Fruit fly (Drosophila melanogaster) whole organism: ENCODE measurements around the gene CG42258.

Experiments
- CG8478 ChIP-seq: fragments of >200 bp; optimal IDR thresholded peaks from 2 replicates; lab custom pipeline; 2018; ENCODE audit warnings: inconsistent platforms
- Dll ChIP-seq: fragments of >200 bp; optimal IDR thresholded peaks from 2 replicates; lab custom pipeline; 2017
- EcR ChIP-seq, 2 experiments: fragments of >200 bp; optimal IDR thresholded peaks; 2 replicates each; lab custom pipeline; 2017; ENCODE audit warnings: missing biosample characterization in 2 of 2, missing genetic modification characterization in 2 of 2, missing genetic modification reagents in 2 of 2
- pan ChIP-seq: fragments of >200 bp; optimal IDR thresholded peaks from 2 replicates; lab custom pipeline; 2017
- psq ChIP-seq: fragments of >200 bp; optimal IDR thresholded peaks from 2 replicates; lab custom pipeline; 2017
- usp ChIP-seq: fragments of >200 bp; optimal IDR thresholded peaks from 2 replicates; lab custom pipeline; 2017; ENCODE audit warnings: missing biosample characterization, missing genetic modification characterization, mixed read lengths

Gene CG42258

DNA sequence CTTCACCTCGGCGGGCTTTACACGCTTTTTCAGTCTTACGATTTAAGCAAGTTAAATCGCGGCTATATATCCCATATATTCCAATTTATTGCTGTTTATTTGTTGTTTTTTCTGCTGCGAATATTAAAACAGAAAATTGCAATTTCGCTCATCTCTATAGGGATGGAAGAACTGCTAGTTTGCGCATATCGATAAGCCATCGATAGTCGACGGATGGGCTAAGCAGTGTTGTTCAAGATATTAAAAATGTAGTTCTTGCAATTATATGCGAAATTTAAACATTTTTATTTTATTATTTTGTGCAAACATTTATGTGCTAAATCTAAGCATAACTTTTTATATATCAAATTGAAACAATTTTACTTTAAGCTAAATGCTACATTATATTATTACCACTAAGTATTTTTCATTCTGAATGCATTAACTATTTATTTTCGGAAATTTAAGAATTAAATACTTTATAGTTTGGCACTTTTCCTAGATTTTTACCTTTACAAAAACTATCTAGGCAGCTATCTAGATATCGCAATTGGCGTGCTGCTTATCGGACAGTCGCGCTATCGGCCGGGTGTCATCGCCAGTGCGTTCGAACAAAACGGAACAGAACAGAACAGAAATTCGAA, at the start of gene CG42258, which contains the start of gene Rab40:
TSS of gene CG42258 (plus strand) at position 593 of the 623 bp plus-strand sequence.
TSS of gene Rab40 (minus strand) at position 177 of the 623 bp plus-strand sequence.
- TF ChIP-seq CG8478 (lab: Kevin White, UChicago) (no peak), psq (no peak), EcR (GFP tag; optimal IDR thresholded peaks at IDR 0.05; lab: Kevin White, UChicago) (no peak), pan (lab: Kevin White, UChicago) (no peak), Dll (lab: Kevin White, UChicago) (no peak), usp (GFP tag; lab: Kevin White, UChicago) (no peak)

- no peak for TF ChIP-seq psq
- TF ChIP-seq Dll (lab: Kevin White, UChicago): no peak
- TF ChIP-seq CG8478 (lab: Kevin White, UChicago): no peak
- TF ChIP-seq usp (GFP tag; lab: Kevin White, UChicago): no peak
- TF ChIP-seq pan (lab: Kevin White, UChicago): no peak
- no peak for TF ChIP-seq EcR (GFP tag; optimal IDR thresholded peaks at IDR 0.05; lab: Kevin White, UChicago)
These were observed 31.9 kb upstream of the CG42258 start for dm6 chrX:12431466-12431865.

- TF ChIP-seq EcR (GFP tag; optimal IDR thresholded peaks at IDR 0.05; lab: Kevin White, UChicago) (no peak), usp (GFP tag; lab: Kevin White, UChicago) (no peak), CG8478 (lab: Kevin White, UChicago) (no peak), Dll (lab: Kevin White, UChicago) (no peak), pan (lab: Kevin White, UChicago) (no peak), psq (no peak)
These were observed 31.4 kb upstream of the CG42258 start, which contains the start of gene Pkcdelta for dm6 chrX:12431924-12432323. Gene Pkcdelta (plus strand): TSS chrX:12432224.

- TF ChIP-seq usp (GFP tag; lab: Kevin White, UChicago): no peak
- TF ChIP-seq EcR (GFP tag; optimal IDR thresholded peaks at IDR 0.05; lab: Kevin White, UChicago): no peak
- TF ChIP-seq CG8478 (lab: Kevin White, UChicago): no peak
- TF ChIP-seq psq: no peak
- no peak for TF ChIP-seq pan (lab: Kevin White, UChicago)
- TF ChIP-seq Dll (lab: Kevin White, UChicago): no peak
These were observed 28.7 kb upstream of the CG42258 start for dm6 chrX:12434604-12435003.

DNA sequence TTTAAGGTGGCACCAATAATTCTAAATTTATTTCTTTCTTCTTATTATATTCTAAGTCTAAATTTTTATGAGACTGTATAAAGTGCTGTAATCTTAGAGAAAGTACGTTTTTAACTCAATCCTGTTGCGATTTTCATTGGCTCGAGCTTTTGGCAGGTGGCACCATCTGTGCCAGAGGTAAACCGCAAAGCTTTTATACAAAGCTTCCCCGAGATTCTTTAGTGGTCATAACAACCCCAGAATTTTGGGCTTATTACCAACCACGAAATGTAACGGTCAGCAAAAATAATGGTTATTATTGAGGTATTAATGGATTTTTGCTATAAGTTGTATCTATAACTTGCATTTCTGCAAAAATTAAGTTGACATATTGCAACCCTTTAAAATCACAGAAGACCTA, 26.2 kb upstream of the CG42258 start:
- TF ChIP-seq EcR (GFP tag; optimal IDR thresholded peaks at IDR 0.05; lab: Kevin White, UChicago) (no peak), psq (no peak), pan (lab: Kevin White, UChicago) (no peak), Dll (lab: Kevin White, UChicago) (no peak), CG8478 (lab: Kevin White, UChicago) (no peak), usp (GFP tag; lab: Kevin White, UChicago) (no peak)

DNA sequence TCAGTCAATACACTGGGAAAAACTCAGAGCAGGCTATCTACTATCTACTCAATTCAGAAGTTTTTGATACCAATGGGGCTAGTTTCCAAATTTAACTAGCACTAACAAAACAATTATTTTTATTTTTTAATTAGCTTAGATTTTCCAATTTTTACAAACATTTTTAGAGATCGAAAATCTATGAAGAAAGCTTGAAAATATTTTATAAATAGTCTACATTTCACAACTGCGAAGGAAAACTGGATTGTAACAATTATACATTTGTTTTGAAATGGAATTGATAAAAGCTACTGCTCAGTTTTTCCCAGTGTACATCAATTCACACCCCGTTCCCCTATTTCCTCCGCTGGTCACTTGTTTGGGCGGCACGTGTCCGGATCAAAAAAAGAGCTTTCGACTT, 15.5 kb upstream of the CG42258 start:
- TF ChIP-seq EcR (GFP tag; optimal IDR thresholded peaks at IDR 0.05; lab: Kevin White, UChicago) (no peak), usp (GFP tag; lab: Kevin White, UChicago) (no peak), Dll (lab: Kevin White, UChicago) (no peak), pan (lab: Kevin White, UChicago) (no peak), CG8478 (lab: Kevin White, UChicago) (no peak), psq (no peak)

DNA sequence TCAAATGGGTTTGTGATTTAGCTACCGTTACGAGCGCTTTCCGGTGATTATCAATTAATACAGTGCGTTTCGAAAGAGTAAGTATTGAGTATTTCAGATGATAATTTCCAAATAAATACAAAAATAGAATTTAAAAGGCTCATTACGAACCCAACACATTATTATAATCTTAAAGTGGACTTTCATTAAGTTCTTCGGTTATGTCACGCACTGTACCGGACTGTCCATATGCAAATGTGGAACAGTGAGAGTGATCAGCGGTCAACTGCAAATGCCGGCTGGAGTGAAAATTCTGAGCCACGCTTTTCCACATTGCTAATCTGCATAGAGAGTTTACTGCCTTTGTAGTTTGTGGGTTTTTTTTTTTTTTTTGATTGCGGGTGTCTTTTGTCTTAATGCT, 9.6 kb upstream of the CG42258 start:
- TF ChIP-seq psq (no peak), EcR (GFP tag; optimal IDR thresholded peaks at IDR 0.05; lab: Kevin White, UChicago) (no peak), CG8478 (lab: Kevin White, UChicago) (no peak), pan (lab: Kevin White, UChicago) (no peak)

DNA sequence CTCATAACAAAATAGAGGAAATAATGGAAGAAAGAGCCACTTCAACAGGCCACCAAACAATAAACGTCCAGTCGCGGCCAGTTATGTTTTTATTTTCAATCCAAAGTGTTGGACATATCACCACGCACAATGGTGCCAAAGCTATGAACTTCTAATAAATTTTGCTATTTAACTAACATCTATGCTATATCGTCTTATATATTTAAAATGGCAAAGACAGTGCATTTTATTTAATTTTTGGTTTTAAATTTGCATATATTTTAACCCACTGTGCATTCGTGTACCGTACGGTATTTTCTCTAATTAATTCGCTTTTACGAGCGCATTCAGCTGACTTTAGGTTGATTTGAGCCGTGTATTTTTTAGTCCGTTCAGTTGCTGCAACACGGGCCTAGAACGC, 9.0 kb upstream of the CG42258 start, which contains the start of gene CG15927:
TSS of gene CG15927 (plus strand) at position 372 of the 400 bp plus-strand sequence.
- TF ChIP-seq psq (no peak), pan (lab: Kevin White, UChicago) (no peak), usp (GFP tag; lab: Kevin White, UChicago) (no peak)

DNA sequence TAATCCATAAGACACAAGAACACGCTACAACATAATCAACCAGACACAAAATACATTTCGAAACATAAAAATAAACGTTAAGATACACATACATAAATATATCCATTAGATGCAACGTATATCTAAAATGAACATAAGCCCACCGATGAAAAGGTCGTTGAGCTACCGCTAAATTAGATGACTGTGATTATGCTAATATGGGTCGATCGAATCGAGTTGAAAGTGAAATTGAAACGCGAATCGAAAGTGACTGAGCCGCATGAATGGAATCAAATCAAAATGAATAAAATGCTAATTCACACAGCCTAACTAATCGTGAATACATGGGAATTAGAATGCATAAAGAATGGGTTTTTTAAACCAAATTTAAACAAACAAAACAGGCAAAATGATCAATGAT, 7.4 kb upstream of the CG42258 start:
- TF ChIP-seq EcR (GFP tag; optimal IDR thresholded peaks at IDR 0.05; lab: Kevin White, UChicago): no peak
- TF ChIP-seq psq: no peak
- no peak for TF ChIP-seq Dll (lab: Kevin White, UChicago)
- TF ChIP-seq CG8478 (lab: Kevin White, UChicago): no peak
- TF ChIP-seq usp (GFP tag; lab: Kevin White, UChicago): no peak
- no peak for TF ChIP-seq pan (lab: Kevin White, UChicago)

DNA sequence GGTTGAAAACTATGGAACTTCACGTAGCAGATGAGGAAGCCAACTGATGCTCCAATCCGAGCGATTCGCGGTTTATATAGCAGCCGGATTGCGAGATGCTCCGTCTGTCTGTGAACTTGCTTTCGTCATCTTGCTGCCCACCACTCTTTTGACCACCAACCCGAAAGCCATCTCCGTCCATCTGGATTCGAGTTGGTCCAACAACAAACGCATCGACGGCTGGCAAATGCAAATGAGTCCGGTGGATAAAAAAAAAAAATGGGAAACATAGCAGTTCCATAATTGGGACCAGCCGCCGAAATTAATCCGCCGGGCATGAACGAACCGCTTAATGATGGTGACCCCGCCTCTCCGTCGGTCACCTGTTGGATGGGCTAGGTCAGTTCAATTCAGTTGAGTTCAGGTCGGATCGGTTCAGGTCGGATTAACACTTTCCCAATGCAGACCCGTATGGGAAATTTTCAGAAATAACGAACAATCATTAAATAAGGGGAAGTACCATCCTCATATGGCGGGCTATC, 5.6 kb upstream of the CG42258 start, which contains the start of gene CG15731:
TSS of gene CG15731 (minus strand) at position 51 of the 521 bp plus-strand sequence.
- TF ChIP-seq psq: no peak
- no peak for TF ChIP-seq Dll (lab: Kevin White, UChicago)
- no peak for TF ChIP-seq CG8478 (lab: Kevin White, UChicago)
- TF ChIP-seq usp (GFP tag; lab: Kevin White, UChicago): no peak
- no peak for TF ChIP-seq EcR (GFP tag; optimal IDR thresholded peaks at IDR 0.05; lab: Kevin White, UChicago)
- no peak for TF ChIP-seq pan (lab: Kevin White, UChicago)

- TF ChIP-seq CG8478 (lab: Kevin White, UChicago) (no peak), pan (lab: Kevin White, UChicago) (no peak), usp (GFP tag; lab: Kevin White, UChicago) (no peak), EcR (GFP tag; optimal IDR thresholded peaks at IDR 0.05; lab: Kevin White, UChicago) (no peak), Dll (lab: Kevin White, UChicago) (no peak), psq (no peak)
These were observed 1.1 kb upstream of the CG42258 start for dm6 chrX:12462216-12462615.

- no peak for TF ChIP-seq Dll (lab: Kevin White, UChicago)
- TF ChIP-seq pan (lab: Kevin White, UChicago): no peak
- TF ChIP-seq CG8478 (lab: Kevin White, UChicago): no peak
- no peak for TF ChIP-seq EcR (GFP tag; optimal IDR thresholded peaks at IDR 0.05; lab: Kevin White, UChicago)
- TF ChIP-seq usp (GFP tag; lab: Kevin White, UChicago): no peak
- TF ChIP-seq psq: no peak
These were observed 232 bp downstream of the CG42258 start for dm6 chrX:12463560-12463959.
